Worm (Caenorhabditis elegans): ENCODE data around the gene R09D1.13.
"Not testable (repeated sequence)": the region's sequence is repeated elsewhere in the genome, so short reads cannot be mapped to it uniquely, and the experiment has no call there.

- not testable (repeated sequence) for TF ChIP-seq fos-1 (tag; optimal IDR thresholded peaks at IDR 0.05); skn-1 (tag; optimal IDR thresholded peaks at IDR 0.05); ceh-82 (tag; optimal IDR thresholded peaks at IDR 0.05); ztf-11 (tag; optimal IDR thresholded peaks at IDR 0.05); zag-1 (tag; optimal IDR thresholded peaks at IDR 0.05); nhr-25 (tag; optimal IDR thresholded peaks at IDR 0.05); nhr-23 (tag; optimal IDR thresholded peaks at IDR 0.05); lin-39 (tag; optimal IDR thresholded peaks at IDR 0.05); ama-1 (optimal IDR thresholded peaks at IDR 0.05); nhr-12 (tag; optimal IDR thresholded peaks at IDR 0.05)
Measured at ce11 chrII:9461881-9462280, 16.6 kb upstream of the R09D1.13 start, which contains the start of gene chil-21.

Data from whole organism, L2 larva.